Fruit fly (Drosophila melanogaster) whole organism, embryonic: Measurements from ENCODE around the gene CG10064.

ENCODE experiments used
- Adf1 ChIP-seq: fragments of 200-800 bp; sonication (Bioruptor generic); IDR thresholded peaks from 2 replicates; pipeline ENCODE4 v1.3.6; 2022; ENCODE audit warnings: missing biosample characterization, missing genetic modification characterization
- CG10979 ChIP-seq: fragments of 200-800 bp; sonication (Bioruptor generic); optimal IDR thresholded peaks from 2 replicates; lab custom pipeline; 2018; ENCODE audit warnings: missing biosample characterization, mild to moderate bottlenecking, missing genetic modification characterization, moderate library complexity
- CG13287 ChIP-seq: fragments of 200-800 bp; sonication (Bioruptor generic); IDR thresholded peaks from 2 replicates; pipeline ENCODE4 v1.3.6; 2022; ENCODE audit warnings: missing biosample characterization, missing genetic modification characterization; ENCODE audit not compliant: partially characterized antibody
- CG13424 ChIP-seq: fragments of 200-800 bp; sonication (Bioruptor generic); optimal IDR thresholded peaks from 2 replicates; lab custom pipeline; 2019; ENCODE audit warnings: missing biosample characterization, mild to moderate bottlenecking, missing genetic modification characterization, moderate library complexity
- CG15011 ChIP-seq: fragments of 200-800 bp; sonication (Bioruptor generic); optimal IDR thresholded peaks from 3 replicates; lab custom pipeline; 2018; ENCODE audit warnings: missing biosample characterization, mild to moderate bottlenecking, missing genetic modification characterization
- CG17359 ChIP-seq: fragments of 200-800 bp; sonication (Bioruptor generic); optimal IDR thresholded peaks from 3 replicates; lab custom pipeline; 2018; ENCODE audit warnings: missing biosample characterization, mild to moderate bottlenecking, missing genetic modification characterization, moderate library complexity
- CG17568 ChIP-seq: fragments of 200-800 bp; sonication (Bioruptor generic); optimal IDR thresholded peaks from 2 replicates; lab custom pipeline; 2018; ENCODE audit warnings: missing biosample characterization, mild to moderate bottlenecking, missing genetic modification characterization, moderate library complexity
- CG17829 ChIP-seq: fragments of 200-800 bp; optimal IDR thresholded peaks from 2 replicates; lab custom pipeline; 2019; ENCODE audit warnings: missing biosample characterization, mild to moderate bottlenecking, missing genetic modification characterization, moderate library complexity
- CG18011 ChIP-seq: fragments of 200-800 bp; sonication (Bioruptor generic); optimal IDR thresholded peaks from 2 replicates; lab custom pipeline; 2017; ENCODE audit warnings: missing biosample characterization, missing genetic modification characterization, mild to moderate bottlenecking, moderate library complexity, missing genotype
- CG4404 ChIP-seq: fragments of 200-800 bp; sonication (Bioruptor generic); IDR thresholded peaks from 2 replicates; pipeline ENCODE4 v1.3.6; 2022; ENCODE audit warnings: missing biosample characterization, missing genetic modification characterization
- CG6683 ChIP-seq: fragments of 200-800 bp; sonication (Bioruptor generic); optimal IDR thresholded peaks from 2 replicates; lab custom pipeline; 2017; ENCODE audit warnings: missing biosample characterization, mild to moderate bottlenecking, missing genetic modification characterization, missing genetic modification reagents
- CG6813 ChIP-seq: fragments of 200-800 bp; sonication (Bioruptor generic); optimal IDR thresholded peaks from 2 replicates; lab custom pipeline; 2017; ENCODE audit warnings: missing biosample characterization, missing genetic modification characterization, mild to moderate bottlenecking, moderate library complexity, missing genetic modification reagents
- CG6854 ChIP-seq: fragments of 200-800 bp; sonication (Bioruptor generic); optimal IDR thresholded peaks from 3 replicates; lab custom pipeline; 2017; ENCODE audit warnings: missing biosample characterization, mild to moderate bottlenecking, missing genetic modification characterization
- CG7372 ChIP-seq: fragments of 200-800 bp; sonication (Bioruptor generic); IDR thresholded peaks from 2 replicates; pipeline ENCODE4 v1.3.6; 2022; ENCODE audit warnings: missing biosample characterization, missing genetic modification characterization
- Dek ChIP-seq: fragments of 200-800 bp; sonication (Bioruptor generic); optimal IDR thresholded peaks from 3 replicates; lab custom pipeline; 2019; ENCODE audit warnings: missing biosample characterization, mild to moderate bottlenecking, missing genetic modification characterization, moderate library complexity
- Dll ChIP-seq: fragments of 200-800 bp; sonication (Bioruptor generic); IDR thresholded peaks from 4 replicates; pipeline ENCODE4 v1.3.6; 2022; ENCODE audit warnings: missing biosample characterization, missing genetic modification characterization; ENCODE audit not compliant: partially characterized antibody
- Doc3 ChIP-seq: fragments of 200-800 bp; sonication (Bioruptor generic); IDR thresholded peaks from 3 replicates; pipeline ENCODE4 v1.3.6; 2022; ENCODE audit warnings: missing biosample characterization, missing genetic modification characterization; ENCODE audit not compliant: partially characterized antibody
- Fer2 ChIP-seq: fragments of 200-800 bp; sonication (Bioruptor generic); optimal IDR thresholded peaks from 2 replicates; lab custom pipeline; 2018; ENCODE audit warnings: missing biosample characterization, mild to moderate bottlenecking, missing genetic modification characterization, moderate library complexity
- Gug ChIP-seq: fragments of 200-800 bp; sonication (Bioruptor generic); IDR thresholded peaks from 4 replicates; pipeline ENCODE4 v1.3.6; 2022; ENCODE audit warnings: missing biosample characterization, missing genetic modification characterization
- H15 ChIP-seq: fragments of 200-800 bp; sonication (Bioruptor generic); IDR thresholded peaks from 3 replicates; pipeline ENCODE4 v1.3.6; 2022; ENCODE audit warnings: missing biosample characterization, missing genetic modification characterization
- Hey ChIP-seq: fragments of 200-800 bp; sonication (Bioruptor generic); optimal IDR thresholded peaks from 3 replicates; lab custom pipeline; 2018; ENCODE audit warnings: missing biosample characterization, mild to moderate bottlenecking, missing genetic modification characterization
- Lpt ChIP-seq: fragments of >200 bp; optimal IDR thresholded peaks from 2 replicates; lab custom pipeline; 2018; ENCODE audit warnings: missing biosample characterization, missing genetic modification characterization
- Meics ChIP-seq: fragments of 200-800 bp; sonication (Bioruptor generic); optimal IDR thresholded peaks from 2 replicates; lab custom pipeline; 2017; ENCODE audit warnings: missing biosample characterization, mild to moderate bottlenecking, missing genetic modification characterization
- Rx ChIP-seq: fragments of 200-800 bp; sonication (Bioruptor generic); IDR thresholded peaks from 2 replicates; pipeline ENCODE4 v1.3.6; 2022; ENCODE audit warnings: missing biosample characterization, missing genetic modification characterization
- Sox100B ChIP-seq: fragments of 200-800 bp; sonication (Bioruptor generic); optimal IDR thresholded peaks from 3 replicates; lab custom pipeline; 2018; ENCODE audit warnings: missing biosample characterization, mild to moderate bottlenecking, missing genetic modification characterization
- Sry-δ ChIP-seq: fragments of 200-800 bp; sonication (Bioruptor generic); optimal IDR thresholded peaks from 2 replicates; lab custom pipeline; 2016; ENCODE audit warnings: missing biosample characterization, missing genetic modification characterization
- Ssrp ChIP-seq: fragments of 200-800 bp; sonication (Bioruptor generic); optimal IDR thresholded peaks from 2 replicates; lab custom pipeline; 2018; ENCODE audit warnings: missing biosample characterization, mild to moderate bottlenecking, missing genetic modification characterization, moderate library complexity
- Trl ChIP-seq, 3 experiments: fragments of >200 bp in 2 of 3; fragments of 200-800 bp in 1 of 3; sonication (Bioruptor generic) in 1 of 3; optimal IDR thresholded peaks; 2 replicates in 1 of 3; 3 replicates in 2 of 3; lab custom pipeline; 2016 to 2017; ENCODE audit warnings: missing biosample characterization in 1 of 3, missing genetic modification characterization in 1 of 3
- YL-1 ChIP-seq: fragments of 200-800 bp; sonication (Bioruptor generic); optimal IDR thresholded peaks from 3 replicates; lab custom pipeline; 2017; ENCODE audit warnings: missing biosample characterization, mild to moderate bottlenecking, missing genetic modification characterization
- ato ChIP-seq: fragments of 200-800 bp; sonication (Bioruptor generic); IDR thresholded peaks from 2 replicates; pipeline ENCODE4 v1.3.6; 2022; ENCODE audit warnings: missing biosample characterization, missing genetic modification characterization; ENCODE audit not compliant: partially characterized antibody
- bowl ChIP-seq: fragments of 200-800 bp; sonication (Bioruptor generic); IDR thresholded peaks from 2 replicates; pipeline ENCODE4 v1.3.6; 2022; ENCODE audit warnings: missing biosample characterization, missing genetic modification characterization
- chif ChIP-seq, 2 experiments: fragments of 200-800 bp; sonication (Bioruptor generic); optimal IDR thresholded peaks; 3 replicates each; lab custom pipeline; 2016; ENCODE audit warnings: missing biosample characterization in 2 of 2, missing genetic modification characterization in 2 of 2
- corto ChIP-seq: fragments of 200-800 bp; sonication (Bioruptor generic); optimal IDR thresholded peaks from 2 replicates; lab custom pipeline; 2016; ENCODE audit warnings: missing biosample characterization, mild to moderate bottlenecking, missing genetic modification characterization, moderate library complexity
- crc ChIP-seq: fragments of 200-800 bp; sonication (Bioruptor generic); optimal IDR thresholded peaks from 2 replicates; lab custom pipeline; 2016; ENCODE audit warnings: missing biosample characterization, missing genetic modification characterization
- dm ChIP-seq: fragments of 200-800 bp; sonication (Bioruptor generic); optimal IDR thresholded peaks from 3 replicates; lab custom pipeline; 2016; ENCODE audit warnings: missing biosample characterization, missing genetic modification characterization
- en ChIP-seq: fragments of 200-800 bp; sonication (Bioruptor generic); optimal IDR thresholded peaks from 2 replicates; lab custom pipeline; 2016; ENCODE audit warnings: missing biosample characterization, missing genetic modification characterization
- esg ChIP-seq: fragments of 200-800 bp; sonication (Bioruptor generic); conservative IDR thresholded peaks from 2 replicates; pipeline ENCODE4 v1.3.6; 2022; ENCODE audit warnings: missing biosample characterization, missing genetic modification characterization
- gem ChIP-seq: fragments of 200-800 bp; sonication (Bioruptor generic); optimal IDR thresholded peaks from 2 replicates; lab custom pipeline; 2019; ENCODE audit warnings: missing biosample characterization, mild to moderate bottlenecking, missing genetic modification characterization, moderate library complexity
- gfzf ChIP-seq: fragments of 200-800 bp; sonication (Bioruptor generic); optimal IDR thresholded peaks from 2 replicates; lab custom pipeline; 2016; ENCODE audit warnings: missing biosample characterization, mild to moderate bottlenecking, missing genetic modification characterization, moderate library complexity
- hth ChIP-seq: fragments of >200 bp; optimal IDR thresholded peaks from 2 replicates; lab custom pipeline; 2017; ENCODE audit warnings: inconsistent platforms
- ken ChIP-seq: fragments of 200-800 bp; sonication (Bioruptor generic); IDR thresholded peaks from 3 replicates; pipeline ENCODE4 v1.3.6; 2022; ENCODE audit warnings: missing biosample characterization, missing genetic modification characterization
- nom ChIP-seq: fragments of 200-800 bp; sonication (Bioruptor generic); optimal IDR thresholded peaks from 2 replicates; lab custom pipeline; 2017; ENCODE audit warnings: missing biosample characterization, missing genetic modification characterization, mild to moderate bottlenecking, moderate library complexity, missing genetic modification reagents
- pho ChIP-seq: fragments of 200-800 bp; sonication (Bioruptor generic); optimal IDR thresholded peaks from 2 replicates; lab custom pipeline; 2016; ENCODE audit warnings: missing biosample characterization, missing genetic modification characterization
- pros ChIP-seq: fragments of 200-800 bp; sonication (Bioruptor generic); optimal IDR thresholded peaks from 3 replicates; lab custom pipeline; 2019; ENCODE audit warnings: missing biosample characterization, mild to moderate bottlenecking, missing genetic modification characterization, moderate library complexity
- scrt ChIP-seq: fragments of 200-800 bp; sonication (Bioruptor generic); optimal IDR thresholded peaks from 2 replicates; lab custom pipeline; 2018; ENCODE audit warnings: missing biosample characterization, mild to moderate bottlenecking, missing genetic modification characterization, moderate library complexity
- tin ChIP-seq: fragments of 200-800 bp; sonication (Bioruptor generic); optimal IDR thresholded peaks from 3 replicates; lab custom pipeline; 2016; ENCODE audit warnings: missing biosample characterization, missing genetic modification characterization
- tll ChIP-seq, 2 experiments: fragments of 200-800 bp in 1 of 2; fragments of >200 bp in 1 of 2; sonication (Bioruptor generic) in 1 of 2; optimal IDR thresholded peaks; 2 replicates each; lab custom pipeline; 2017 to 2019; ENCODE audit warnings: missing biosample characterization in 2 of 2, missing genetic modification characterization in 2 of 2, mild to moderate bottlenecking in 1 of 2, moderate library complexity in 1 of 2
- yki ChIP-seq: fragments of >200 bp; optimal IDR thresholded peaks from 3 replicates; lab custom pipeline; 2018

Gene CG10064

dm6 chr3L:6998692-6999091 lies 31.0 kb upstream of the CG10064 start, which contains the start of gene Mp (continued):
- no peak for TF ChIP-seq tll (GFP tag; optimal IDR thresholded peaks at IDR 0.05; lab: Kevin White, UChicago)
- TF ChIP-seq gfzf (GFP tag; lab: Kevin White, UChicago): no peak
- TF ChIP-seq hth (lab: Kevin White, UChicago): no peak
- no peak for TF ChIP-seq Hey
- TF ChIP-seq CG6854: no peak
- TF ChIP-seq Sox100B (GFP tag; lab: Kevin White, UChicago): no peak
- TF ChIP-seq CG13424: no peak
- no peak for TF ChIP-seq CG6683 (GFP tag; lab: Kevin White, UChicago)
- TF ChIP-seq Meics (GFP tag; lab: Kevin White, UChicago): no peak
- no peak for TF ChIP-seq tin (GFP tag; lab: Kevin White, UChicago)
- TF ChIP-seq CG15011 (GFP tag; lab: Kevin White, UChicago): no peak
- no peak for TF ChIP-seq chif (GFP tag; optimal IDR thresholded peaks at IDR 0.05; lab: Kevin White, UChicago)
- no peak for TF ChIP-seq nom (GFP tag; lab: Kevin White, UChicago)

- TF ChIP-seq yki (peak; percentile 40), scrt (GFP tag; lab: Kevin White, UChicago) (peak; percentile 31), Trl (optimal IDR thresholded peaks at IDR 0.05; lab: Kevin White, UChicago) (peak; percentile 78 to 94), Trl (GFP tag; optimal IDR thresholded peaks at IDR 0.05; lab: Kevin White, UChicago) (no peak), CG7372 (GFP tag; lab: Robert Waterston, UW) (peak; percentile 63), dm (GFP tag; lab: Kevin White, UChicago) (no peak), Sry-δ (no peak), Dll (GFP tag; lab: Robert Waterston, UW) (0 out of 4 replicates have a peak, but pooled peaks have one; percentile 27), CG13287 (peak; percentile 33; the same call in 1 of the 2 replicates), Adf1 (GFP tag; lab: Robert Waterston, UW) (peak; percentile 92)
Measured at dm6 chr3L:6997410-6997809, 29.7 kb upstream of the CG10064 start.

- TF ChIP-seq CG10979 (tag; lab: Kevin White, UChicago) (peak; percentile 4), ato (GFP tag; lab: Robert Waterston, UW) (no peak), corto (GFP tag; lab: Kevin White, UChicago) (no peak), bowl (GFP tag; lab: Robert Waterston, UW) (no peak), gem (tag; lab: Kevin White, UChicago) (peak; percentile 41), CG17829 (tag; lab: Kevin White, UChicago) (no peak), CG18011 (GFP tag; lab: Kevin White, UChicago) (no peak), Gug (GFP tag; lab: Robert Waterston, UW) (no peak), esg (0 out of 2 replicates have a peak, but pooled peaks have one; percentile 15), CG17359 (tag; lab: Kevin White, UChicago) (peak; percentile 32), H15 (GFP tag; lab: Robert Waterston, UW) (no peak), Ssrp (tag; lab: Kevin White, UChicago) (no peak), Dek (tag; lab: Kevin White, UChicago) (no peak), Rx (no peak), CG6813 (GFP tag; lab: Kevin White, UChicago) (no peak), Fer2 (tag; lab: Kevin White, UChicago) (no peak), CG4404 (GFP tag; lab: Robert Waterston, UW) (no peak), CG13424 (peak; percentile 28), YL-1 (GFP tag; lab: Kevin White, UChicago) (no peak), ken (GFP tag; lab: Robert Waterston, UW) (no peak), pho (no peak), Doc3 (GFP tag; lab: Robert Waterston, UW) (no peak), pros (no peak), Lpt (no peak), CG17568 (GFP tag; lab: Kevin White, UChicago) (no peak), en (no peak), crc (GFP tag; lab: Kevin White, UChicago) (no peak)
Measured at dm6 chr3L:6996907-6997306, 29.2 kb upstream of the CG10064 start.
